Worm (Caenorhabditis elegans) whole organism, L4/young adult: ENCODE measurements around the gene T25B9.9.

Experiments
- W03F9.2 ChIP-seq: fragments of 150-350 bp; optimal IDR thresholded peaks from 2 replicates; lab custom pipeline; 2014; ENCODE audit warnings: missing biosample characterization, missing genetic modification characterization
- dao-5 ChIP-seq: sonication (generic microtip); optimal IDR thresholded peaks from 2 replicates; lab custom pipeline; 2016; ENCODE audit warnings: missing genotype, missing genetic modification characterization, moderate library complexity, missing compliant biosample characterization
- him-1 ChIP-seq: sonication (generic microtip); optimal IDR thresholded peaks from 2 replicates; lab custom pipeline; 2016; ENCODE audit warnings: missing genotype, missing genetic modification reagents, missing genetic modification characterization, missing compliant biosample characterization

DNA sequence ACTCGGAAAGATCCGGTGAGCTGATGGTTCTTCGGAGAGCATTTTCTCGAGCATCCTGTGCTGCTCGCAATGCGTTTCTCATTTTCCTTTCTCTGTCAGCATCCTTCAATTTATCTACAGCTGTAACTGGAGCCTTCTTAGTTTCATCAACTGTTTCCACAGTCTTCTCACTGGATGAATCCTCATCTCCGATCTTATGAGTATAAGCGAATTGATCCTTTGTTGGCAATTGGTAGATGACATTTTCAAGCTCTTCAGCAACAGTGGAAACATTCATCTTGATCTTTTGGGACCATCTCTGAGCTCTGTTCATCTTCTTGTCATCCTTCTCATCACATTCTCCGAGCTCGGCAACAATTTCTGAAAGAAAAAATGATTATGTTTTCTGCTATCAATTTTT lies 9.9 kb downstream of the T25B9.9 start:
- no peak for TF ChIP-seq him-1
- no peak for TF ChIP-seq W03F9.2 (tag; lab: Kevin White, UChicago)
- no peak for TF ChIP-seq dao-5 (tag; lab: Kevin White, UChicago)
